Fruit fly (Drosophila melanogaster) whole organism: ENCODE results near the gene CG44002.

Experiments
- CG8478 ChIP-seq: fragments of >200 bp; optimal IDR thresholded peaks from 2 replicates; lab custom pipeline; 2018; ENCODE audit warnings: inconsistent platforms
- EcR ChIP-seq, 2 experiments: fragments of >200 bp; optimal IDR thresholded peaks; 2 replicates each; lab custom pipeline; 2017; ENCODE audit warnings: missing biosample characterization in 2 of 2, missing genetic modification characterization in 2 of 2, missing genetic modification reagents in 2 of 2
- pan ChIP-seq: fragments of >200 bp; optimal IDR thresholded peaks from 2 replicates; lab custom pipeline; 2017
- psq ChIP-seq: fragments of >200 bp; optimal IDR thresholded peaks from 2 replicates; lab custom pipeline; 2017
- usp ChIP-seq: fragments of >200 bp; optimal IDR thresholded peaks from 2 replicates; lab custom pipeline; 2017; ENCODE audit warnings: missing biosample characterization, missing genetic modification characterization, mixed read lengths

DNA sequence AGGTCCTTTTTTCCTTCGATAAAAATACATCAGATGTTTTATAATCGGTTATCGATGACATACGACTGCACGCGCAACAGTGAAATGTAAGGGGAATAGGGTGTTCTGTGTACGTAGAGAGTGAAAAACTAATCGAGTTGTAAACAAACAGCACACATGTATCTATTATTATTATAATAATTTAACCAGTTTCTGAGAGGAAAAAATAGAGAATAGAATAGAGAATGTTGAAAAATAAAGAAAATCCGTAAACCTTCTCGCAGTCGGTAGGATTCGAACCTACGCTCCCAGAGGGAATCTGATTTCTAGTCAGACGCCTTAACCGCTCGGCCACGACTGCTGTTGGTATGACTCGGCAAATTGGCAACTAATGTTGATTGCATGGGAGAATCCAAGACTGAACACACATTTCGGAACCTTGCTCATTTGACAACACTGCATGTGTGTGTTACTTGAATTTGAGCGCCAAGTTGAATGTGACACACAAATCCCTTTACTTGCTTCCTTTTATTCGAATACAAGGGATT, 1.9 kb upstream of the CG44002 start:
- TF ChIP-seq CG8478 (no peak), pan (lab: Kevin White, UChicago) (no peak), usp (GFP tag; lab: Kevin White, UChicago) (no peak), EcR (GFP tag; optimal IDR thresholded peaks at IDR 0.05; lab: Kevin White, UChicago) (no peak), psq (lab: Kevin White, UChicago) (no peak)
